Fruit fly (Drosophila melanogaster): ENCODE measurements around the gene CG12539.

DNA sequence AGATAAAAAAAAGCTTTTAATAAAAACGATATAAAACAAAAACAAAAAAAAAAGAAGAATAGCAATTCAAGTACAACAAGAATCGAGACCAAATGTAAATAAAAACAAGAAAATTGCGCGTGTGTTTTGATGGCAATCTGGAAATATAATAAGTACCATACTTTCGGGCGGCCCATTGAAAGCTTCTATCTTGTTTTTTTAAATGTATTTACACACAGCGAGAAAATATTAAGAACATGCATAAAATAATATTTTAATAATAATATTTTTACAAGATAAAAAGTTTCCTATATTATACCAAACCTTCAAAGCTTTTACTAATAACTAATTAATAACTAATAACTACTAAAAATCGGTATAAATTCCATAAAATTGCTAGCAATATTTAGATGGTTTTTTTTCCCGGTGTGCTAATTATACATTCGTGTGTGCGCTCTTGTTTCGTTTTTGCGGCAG, 4.1 kb downstream of the CG12539 start:
- TF ChIP-seq CG11294 (GFP tag; IDR thresholded peaks at IDR 0.05) (no peak), CG8319 (GFP tag; optimal IDR thresholded peaks at IDR 0.05) (no peak), CG6854 (GFP tag; optimal IDR thresholded peaks at IDR 0.05) (no peak), esn (GFP tag; optimal IDR thresholded peaks at IDR 0.05) (peak; percentile 31), net (GFP tag; optimal IDR thresholded peaks at IDR 0.05) (peak; percentile 39), CG6276 (GFP tag; optimal IDR thresholded peaks at IDR 0.05) (peak; percentile 36), CG6792 (GFP tag; optimal IDR thresholded peaks at IDR 0.05) (peak; percentile 26), pdm3 (GFP tag; optimal IDR thresholded peaks at IDR 0.05) (peak; percentile 28), Ets96B (tag; optimal IDR thresholded peaks at IDR 0.05) (peak; percentile 48), Met (GFP tag; optimal IDR thresholded peaks at IDR 0.05) (peak; percentile 5), CG6163 (GFP tag; IDR thresholded peaks at IDR 0.05) (peak; percentile 56; the same call in 2 of the 3 replicates), Hr4 (GFP tag; optimal IDR thresholded peaks at IDR 0.05) (no peak), Sox102F (GFP tag; optimal IDR thresholded peaks at IDR 0.05) (peak; percentile 11)

Data from whole organism, prepupa.